Fruit fly (Drosophila melanogaster) whole organism, embryonic: ENCODE results near the gene CG43354.

Source experiments
- ATbp ChIP-seq: fragments of 200-800 bp; sonication (Bioruptor generic); optimal IDR thresholded peaks from 2 replicates; lab custom pipeline; 2017; ENCODE audit warnings: missing biosample characterization, mild to moderate bottlenecking, missing genetic modification characterization, missing genetic modification reagents
- C15 ChIP-seq: fragments of 200-800 bp; sonication (Bioruptor generic); IDR thresholded peaks from 3 replicates; pipeline ENCODE4 v1.3.6; 2022; ENCODE audit warnings: missing biosample characterization, missing genetic modification characterization
- CG11560 ChIP-seq: fragments of 200-800 bp; sonication (Bioruptor generic); IDR thresholded peaks from 3 replicates; pipeline ENCODE4 v1.3.6; 2022; ENCODE audit warnings: missing biosample characterization, missing genetic modification characterization
- CG12299 ChIP-seq: fragments of 200-800 bp; sonication (Bioruptor generic); optimal IDR thresholded peaks from 2 replicates; lab custom pipeline; 2018; ENCODE audit warnings: missing biosample characterization, mild to moderate bottlenecking, missing genetic modification characterization
- CG6854 ChIP-seq: fragments of 200-800 bp; sonication (Bioruptor generic); optimal IDR thresholded peaks from 3 replicates; lab custom pipeline; 2017; ENCODE audit warnings: missing biosample characterization, mild to moderate bottlenecking, missing genetic modification characterization
- Dll ChIP-seq: fragments of 200-800 bp; sonication (Bioruptor generic); IDR thresholded peaks from 4 replicates; pipeline ENCODE4 v1.3.6; 2022; ENCODE audit warnings: missing biosample characterization, missing genetic modification characterization; ENCODE audit not compliant: partially characterized antibody
- Oli ChIP-seq: fragments of 200-800 bp; sonication (Bioruptor generic); optimal IDR thresholded peaks from 2 replicates; lab custom pipeline; 2018; ENCODE audit warnings: missing biosample characterization, mild to moderate bottlenecking, missing genetic modification characterization, moderate library complexity
- Sox102F ChIP-seq: fragments of 200-800 bp; sonication (Bioruptor generic); optimal IDR thresholded peaks from 2 replicates; lab custom pipeline; 2018; ENCODE audit warnings: missing biosample characterization, mild to moderate bottlenecking, missing genetic modification characterization, moderate library complexity
- ems ChIP-seq: fragments of 200-800 bp; sonication (Bioruptor generic); optimal IDR thresholded peaks from 3 replicates; lab custom pipeline; 2016; ENCODE audit warnings: missing biosample characterization, missing genetic modification characterization
- exex ChIP-seq: fragments of 200-800 bp; sonication (Bioruptor generic); optimal IDR thresholded peaks from 4 replicates; lab custom pipeline; 2018; ENCODE audit warnings: missing biosample characterization, mild to moderate bottlenecking, missing genetic modification characterization, moderate library complexity
- mirr ChIP-seq: fragments of 200-800 bp; sonication (Bioruptor generic); optimal IDR thresholded peaks from 3 replicates; lab custom pipeline; 2018; ENCODE audit warnings: missing biosample characterization, mild to moderate bottlenecking, missing genetic modification characterization
- pita ChIP-seq: fragments of 200-800 bp; sonication (Bioruptor generic); optimal IDR thresholded peaks from 2 replicates; lab custom pipeline; 2017; ENCODE audit warnings: missing biosample characterization, mild to moderate bottlenecking, missing genetic modification characterization
- sna ChIP-seq: fragments of 200-800 bp; sonication (Bioruptor generic); IDR thresholded peaks from 2 replicates; pipeline ENCODE4 v1.3.6; 2022; ENCODE audit warnings: missing biosample characterization, missing genetic modification characterization; ENCODE audit not compliant: partially characterized antibody
- sr ChIP-seq: fragments of 200-800 bp; sonication (Bioruptor generic); IDR thresholded peaks from 3 replicates; pipeline ENCODE4 v1.3.6; 2022; ENCODE audit warnings: missing biosample characterization, missing genetic modification characterization

DNA sequence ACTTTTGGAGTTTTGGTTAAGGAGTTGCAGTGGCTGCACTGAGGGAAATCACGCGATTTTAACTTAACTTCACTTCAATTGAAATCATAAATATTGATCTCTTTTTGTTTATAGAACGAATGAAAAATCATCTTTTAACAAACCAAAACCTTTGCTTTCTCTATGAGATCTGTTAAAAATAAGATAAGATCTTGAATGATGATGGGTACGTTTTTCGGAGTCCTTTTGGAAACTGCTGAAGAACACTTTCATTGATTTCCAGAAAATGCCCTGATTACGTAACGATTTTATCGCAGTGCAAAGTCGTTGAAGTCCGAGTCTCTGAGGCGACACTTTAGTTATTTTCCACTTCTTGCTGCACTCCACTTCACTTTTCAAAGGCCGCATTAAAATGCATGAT lies 3.1 kb upstream of the CG43354 start:
- TF ChIP-seq sr (GFP tag; lab: Robert Waterston, UW) (no peak), CG11560 (tag; lab: Robert Waterston, UW) (no peak), C15 (GFP tag; lab: Robert Waterston, UW) (no peak), CG12299 (tag; lab: Kevin White, UChicago) (no peak), CG6854 (no peak), exex (no peak), pita (GFP tag; lab: Kevin White, UChicago) (no peak), ems (no peak), sna (GFP tag; lab: Robert Waterston, UW) (no peak), Oli (tag; lab: Kevin White, UChicago) (peak; percentile 75), mirr (GFP tag; lab: Kevin White, UChicago) (no peak), Sox102F (GFP tag; lab: Kevin White, UChicago) (peak; percentile 70), ATbp (GFP tag; lab: Kevin White, UChicago) (peak; percentile 47), Dll (no peak)
